Worm (Caenorhabditis elegans): ENCODE data around the gene T26C11.4.

Gene T26C11.4

DNA sequence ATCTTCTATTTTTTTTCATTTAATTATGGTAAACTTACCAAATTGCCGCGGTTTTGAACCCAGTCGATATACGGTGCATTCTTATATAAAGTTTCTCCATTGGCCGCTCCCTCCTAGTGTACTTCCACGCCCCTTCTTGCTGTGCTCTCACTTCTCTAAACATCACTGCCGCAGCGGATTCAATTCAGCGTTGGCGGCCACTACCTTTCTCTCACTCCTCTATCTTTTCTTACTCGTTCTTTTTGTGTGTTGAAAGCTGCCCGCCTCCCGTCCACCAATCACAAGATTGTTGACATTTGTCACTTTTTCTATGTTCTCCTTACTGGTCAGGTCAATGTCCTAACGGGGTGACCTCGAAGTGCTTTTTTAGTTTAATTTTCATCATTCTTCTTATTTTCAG lies 25.6 kb upstream of the T26C11.4 start:
- TF ChIP-seq ces-1 (GFP tag; optimal IDR thresholded peaks at IDR 0.05) (no peak), nhr-76 (tag; optimal IDR thresholded peaks at IDR 0.05) (no peak), lsy-2 (tag; optimal IDR thresholded peaks at IDR 0.05) (peak; percentile 61), pha-4 (tag; optimal IDR thresholded peaks at IDR 0.05) (peak; percentile 11), blmp-1 (tag; optimal IDR thresholded peaks at IDR 0.05) (no peak), sem-2 (GFP tag; optimal IDR thresholded peaks at IDR 0.05) (no peak), ceh-83 (GFP tag; optimal IDR thresholded peaks at IDR 0.05) (no peak), mls-2 (tag; optimal IDR thresholded peaks at IDR 0.05) (no peak), zip-8 (tag; optimal IDR thresholded peaks at IDR 0.05) (no peak), nhr-28 (tag; optimal IDR thresholded peaks at IDR 0.05) (no peak), mep-1 (tag; optimal IDR thresholded peaks at IDR 0.05) (no peak)

DNA sequence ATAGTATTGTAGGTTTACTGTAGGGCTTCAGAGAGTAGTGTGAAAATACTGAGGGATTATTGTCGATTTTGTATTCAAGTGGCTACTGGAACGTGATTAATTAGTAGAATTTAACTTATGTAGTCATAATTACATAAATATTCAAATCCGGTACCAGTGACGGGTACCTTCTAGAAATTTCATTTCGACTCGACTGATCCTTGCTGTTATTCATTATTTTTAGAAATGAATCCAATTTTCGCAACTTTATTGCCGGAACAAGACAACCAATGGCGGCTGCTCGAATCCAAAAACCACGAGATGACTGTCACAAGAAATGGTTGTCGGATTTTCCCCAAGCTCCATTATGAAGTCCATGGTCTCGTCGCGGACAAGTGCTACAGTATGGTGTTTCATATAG lies 19.6 kb upstream of the T26C11.4 start, which contains the start of gene tbx-41:
Gene tbx-41 (plus strand): TSS at position 301 of the 400 bp plus-strand sequence.
- TF ChIP-seq flh-1 (GFP tag; optimal IDR thresholded peaks at IDR 0.05) (no peak), nhr-28 (tag; optimal IDR thresholded peaks at IDR 0.05) (no peak), cnd-1 (tag; optimal IDR thresholded peaks at IDR 0.05) (no peak), ceh-43 (GFP tag; optimal IDR thresholded peaks at IDR 0.05) (no peak), M03D4.4 (tag; optimal IDR thresholded peaks at IDR 0.05) (no peak), ceh-83 (GFP tag; optimal IDR thresholded peaks at IDR 0.05) (no peak)

DNA sequence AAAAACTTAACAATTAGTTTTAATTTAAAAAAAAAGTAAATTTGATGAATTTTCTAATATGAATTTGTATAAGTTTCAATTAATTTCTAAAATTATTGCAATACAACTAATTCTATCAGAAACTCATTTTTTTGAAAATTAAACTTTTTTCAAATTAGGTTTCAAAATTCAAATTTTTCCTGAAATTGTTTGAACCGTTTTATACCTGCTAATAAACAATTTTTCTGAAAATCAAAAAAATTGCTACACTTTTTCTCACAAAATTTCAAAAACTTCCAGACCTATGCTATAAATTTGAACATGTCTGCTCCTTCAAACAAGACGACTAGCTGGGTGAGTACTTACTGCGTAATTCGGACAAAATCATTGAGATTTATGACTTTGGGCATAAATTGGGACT lies 15.1 kb upstream of the T26C11.4 start, which contains the start of gene T26C11.8:
Gene T26C11.8 (plus strand): TSS at position 301 of the 400 bp plus-strand sequence.
- no peak for TF ChIP-seq sptf-1 (tag; optimal IDR thresholded peaks at IDR 0.05)
- TF ChIP-seq lin-13 (tag; optimal IDR thresholded peaks at IDR 0.05) = no peak
- no peak for TF ChIP-seq unc-120 (tag; optimal IDR thresholded peaks at IDR 0.05; ENCODE audit: poor library complexity, severe bottlenecking)
- TF ChIP-seq ham-2 (GFP tag; optimal IDR thresholded peaks at IDR 0.05) = no peak
- TF ChIP-seq snpc-4 (tag; optimal IDR thresholded peaks at IDR 0.05) = no peak
- no peak for TF ChIP-seq tbx-8 (GFP tag; optimal IDR thresholded peaks at IDR 0.05)
- TF ChIP-seq drap-1 (GFP tag; optimal IDR thresholded peaks at IDR 0.05) = no peak
- no peak for TF ChIP-seq mab-5 (tag; optimal IDR thresholded peaks at IDR 0.05)
- no peak for TF ChIP-seq nhr-76 (tag; optimal IDR thresholded peaks at IDR 0.05)
- TF ChIP-seq unc-62 (GFP tag; optimal IDR thresholded peaks at IDR 0.05) = no peak
- TF ChIP-seq ceh-83 (GFP tag; optimal IDR thresholded peaks at IDR 0.05) = no peak
- TF ChIP-seq lin-32 (GFP tag; optimal IDR thresholded peaks at IDR 0.05) = no peak
- TF ChIP-seq nhr-28 (tag; optimal IDR thresholded peaks at IDR 0.05) = no peak
- no peak for TF ChIP-seq nhr-2 (tag; optimal IDR thresholded peaks at IDR 0.05)

DNA sequence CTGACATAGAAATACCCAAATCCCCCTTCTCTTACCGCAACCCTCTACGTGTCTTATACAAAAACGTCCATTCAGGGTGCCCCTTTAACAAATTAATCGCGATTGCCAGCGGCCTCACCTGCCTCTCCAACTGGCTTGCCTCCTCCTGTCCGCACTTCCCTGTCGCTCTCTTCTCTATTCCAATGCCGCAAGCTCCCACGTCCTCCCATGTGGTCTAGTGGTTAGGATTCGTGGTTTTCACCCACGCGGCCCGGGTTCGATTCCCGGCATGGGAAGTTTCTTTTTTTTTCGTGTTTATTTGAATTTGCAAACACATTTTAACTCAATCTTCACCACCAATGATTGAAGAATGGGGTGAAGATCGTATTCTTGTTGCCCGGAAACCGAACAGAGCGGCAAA lies 13.3 kb upstream of the T26C11.4 start:
- TF ChIP-seq mep-1 (tag; optimal IDR thresholded peaks at IDR 0.05) (peak; percentile 60), snpc-4 (tag; optimal IDR thresholded peaks at IDR 0.05) (no peak), ham-2 (GFP tag; optimal IDR thresholded peaks at IDR 0.05) (peak; percentile 62), cnd-1 (tag; optimal IDR thresholded peaks at IDR 0.05) (peak; percentile 82), unc-120 (tag; optimal IDR thresholded peaks at IDR 0.05; ENCODE audit: poor library complexity, severe bottlenecking) (peak; percentile 68), unc-39 (tag; optimal IDR thresholded peaks at IDR 0.05) (peak; percentile 64), ceh-39 (tag; optimal IDR thresholded peaks at IDR 0.05) (peak; percentile 96), nhr-28 (tag; optimal IDR thresholded peaks at IDR 0.05) (no peak), ceh-43 (GFP tag; optimal IDR thresholded peaks at IDR 0.05) (peak; percentile 54), M03D4.4 (tag; optimal IDR thresholded peaks at IDR 0.05) (peak; percentile 89), bed-3 (GFP tag; optimal IDR thresholded peaks at IDR 0.05) (peak; percentile 67), lsy-2 (tag; optimal IDR thresholded peaks at IDR 0.05) (peak; percentile 33), elt-1 (tag; optimal IDR thresholded peaks at IDR 0.05; ENCODE audit: borderline replicate concordance, insufficient read depth) (no peak), nhr-237 (tag; optimal IDR thresholded peaks at IDR 0.05) (peak; percentile 62), lin-13 (tag; optimal IDR thresholded peaks at IDR 0.05) (peak; percentile 25), tbx-8 (GFP tag; optimal IDR thresholded peaks at IDR 0.05) (peak; percentile 52), nhr-12 (tag; optimal IDR thresholded peaks at IDR 0.05) (no peak), lin-32 (GFP tag; optimal IDR thresholded peaks at IDR 0.05) (peak; percentile 44), flh-1 (GFP tag; optimal IDR thresholded peaks at IDR 0.05) (peak; percentile 63), pha-4 (tag; optimal IDR thresholded peaks at IDR 0.05) (no peak), mls-2 (tag; optimal IDR thresholded peaks at IDR 0.05) (peak; percentile 85), elt-3 (tag; optimal IDR thresholded peaks at IDR 0.05) (no peak), blmp-1 (tag; optimal IDR thresholded peaks at IDR 0.05) (peak; percentile 7), ceh-83 (GFP tag; optimal IDR thresholded peaks at IDR 0.05) (peak; percentile 88), sem-2 (GFP tag; optimal IDR thresholded peaks at IDR 0.05) (peak; percentile 74), nhr-76 (tag; optimal IDR thresholded peaks at IDR 0.05) (no peak), sptf-1 (tag; optimal IDR thresholded peaks at IDR 0.05) (peak; percentile 91), mab-5 (tag; optimal IDR thresholded peaks at IDR 0.05) (no peak), nhr-2 (tag; optimal IDR thresholded peaks at IDR 0.05) (no peak), hlh-1 (tag; optimal IDR thresholded peaks at IDR 0.05) (peak; percentile 27), unc-62 (GFP tag; optimal IDR thresholded peaks at IDR 0.05) (no peak), drap-1 (GFP tag; optimal IDR thresholded peaks at IDR 0.05) (peak; percentile 84)
